Worm (Caenorhabditis elegans): ENCODE measurements around the gene C28C12.12.

DNA sequence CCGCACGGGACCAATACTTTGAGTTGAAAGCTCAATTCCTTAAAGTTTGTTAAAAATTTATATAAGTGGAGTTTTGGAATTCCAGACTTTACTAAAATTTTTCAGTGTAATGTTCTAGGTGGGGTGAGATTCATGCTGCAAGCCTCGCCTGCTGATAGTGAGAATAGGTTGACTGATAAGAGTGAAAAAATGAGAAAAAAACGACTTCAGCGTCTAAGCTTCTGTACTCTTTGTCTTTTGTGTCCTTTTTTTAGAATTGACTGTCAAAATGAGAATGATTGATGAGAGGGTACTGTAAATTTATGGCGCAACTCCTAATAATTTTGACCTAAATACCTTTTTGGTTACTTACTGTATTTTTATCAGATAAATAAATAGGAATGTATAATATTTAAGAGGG is 38.0 kb upstream of the C28C12.12 start:
- TF ChIP-seq ama-1 (optimal IDR thresholded peaks at IDR 0.05) (no peak), hmg-4 (GFP tag; optimal IDR thresholded peaks at IDR 0.05) (no peak), hnd-1 (tag; optimal IDR thresholded peaks at IDR 0.05) (no peak), flt-1 (GFP tag; IDR thresholded peaks at IDR 0.05) (no peak), tbx-11 (GFP tag; IDR thresholded peaks at IDR 0.05) (no peak)

All from whole organism, early embryonic.